Worm (Caenorhabditis elegans) whole organism, late embryonic: ENCODE measurements around the gene cyp-44A1.
A peak's percentile ranks its signal among the peaks of the same experiment; 100 is the strongest.

ENCODE experiments used
- C08G9.2 ChIP-seq: sonication (generic microtip); optimal IDR thresholded peaks from 2 replicates; lab custom pipeline; 2016; ENCODE audit warnings: mild to moderate bottlenecking, missing genetic modification characterization, moderate library complexity, missing compliant biosample characterization
- C38D4.7 ChIP-seq: fragments of 200-800 bp; sonication (Bioruptor generic); optimal IDR thresholded peaks from 2 replicates; lab custom pipeline; 2018; ENCODE audit warnings: mild to moderate bottlenecking, missing genetic modification characterization, moderate library complexity, missing compliant biosample characterization
- F13H6.1 ChIP-seq: sonication (generic microtip); optimal IDR thresholded peaks from 2 replicates; lab custom pipeline; 2016; ENCODE audit warnings: missing genetic modification characterization, missing compliant biosample characterization
- K02D7.2 ChIP-seq: sonication (generic microtip); optimal IDR thresholded peaks from 2 replicates; lab custom pipeline; 2017; ENCODE audit warnings: mild to moderate bottlenecking, missing genetic modification characterization, missing compliant biosample characterization
- Y22D7AL.16 ChIP-seq: sonication (generic microtip); optimal IDR thresholded peaks from 2 replicates; lab custom pipeline; 2016; ENCODE audit warnings: missing genetic modification characterization, missing compliant biosample characterization
- ceh-14 ChIP-seq: sonication (generic microtip); optimal IDR thresholded peaks from 2 replicates; lab custom pipeline; 2016; ENCODE audit warnings: missing genotype, missing genetic modification characterization, missing compliant biosample characterization
- ceh-22 ChIP-seq: sonication (generic microtip); optimal IDR thresholded peaks from 2 replicates; lab custom pipeline; 2017; ENCODE audit warnings: missing biosample characterization, missing genetic modification characterization
- ceh-30 ChIP-seq: fragments of 150-350 bp; optimal IDR thresholded peaks from 2 replicates; lab custom pipeline; 2014; ENCODE audit warnings: missing biosample characterization, missing genetic modification characterization
- ceh-31 ChIP-seq: sonication (generic microtip); optimal IDR thresholded peaks from 2 replicates; lab custom pipeline; 2016; ENCODE audit warnings: missing genetic modification characterization, missing compliant biosample characterization
- ceh-9 ChIP-seq: sonication (generic microtip); optimal IDR thresholded peaks from 2 replicates; lab custom pipeline; 2016; ENCODE audit warnings: mild to moderate bottlenecking, missing genetic modification characterization, inconsistent platforms, missing compliant biosample characterization
- elt-2 ChIP-seq: sonication (generic microtip); optimal IDR thresholded peaks from 2 replicates; lab custom pipeline; 2016; ENCODE audit warnings: missing genetic modification reagents, missing genetic modification characterization, missing compliant biosample characterization
- elt-4 ChIP-seq: sonication (generic microtip); optimal IDR thresholded peaks from 2 replicates; lab custom pipeline; 2016; ENCODE audit warnings: missing genetic modification characterization, missing compliant biosample characterization
- ets-4 ChIP-seq: sonication (generic microtip); optimal IDR thresholded peaks from 2 replicates; lab custom pipeline; 2016; ENCODE audit warnings: missing genetic modification characterization, missing compliant biosample characterization
- eyg-1 ChIP-seq: sonication (generic microtip); optimal IDR thresholded peaks from 2 replicates; lab custom pipeline; 2016; ENCODE audit warnings: missing genotype, missing genetic modification characterization, missing compliant biosample characterization
- gmeb-2 ChIP-seq: sonication (generic microtip); optimal IDR thresholded peaks from 2 replicates; lab custom pipeline; 2016; ENCODE audit warnings: missing genetic modification characterization, inconsistent platforms, missing compliant biosample characterization
- hlh-30 ChIP-seq: sonication (generic microtip); optimal IDR thresholded peaks from 2 replicates; lab custom pipeline; 2017; ENCODE audit warnings: antibody characterized with exemption, missing genetic modification characterization, missing compliant biosample characterization; ENCODE audit not compliant: insufficient read depth
- hlh-6 ChIP-seq: sonication (generic microtip); optimal IDR thresholded peaks from 2 replicates; lab custom pipeline; 2016; ENCODE audit warnings: missing genotype, missing genetic modification characterization, missing compliant biosample characterization
- lim-6 ChIP-seq: sonication (generic microtip); optimal IDR thresholded peaks from 2 replicates; lab custom pipeline; 2016; ENCODE audit warnings: missing genetic modification characterization, missing compliant biosample characterization
- madf-2 ChIP-seq: sonication (generic microtip); optimal IDR thresholded peaks from 2 replicates; lab custom pipeline; 2017; ENCODE audit warnings: missing genetic modification characterization, missing compliant biosample characterization
- mec-3 ChIP-seq: sonication (generic microtip); optimal IDR thresholded peaks from 2 replicates; lab custom pipeline; 2016; ENCODE audit warnings: borderline replicate concordance, missing genetic modification characterization, missing compliant biosample characterization
- npax-4 ChIP-seq: sonication (generic microtip); optimal IDR thresholded peaks from 2 replicates; lab custom pipeline; 2016; ENCODE audit warnings: missing genetic modification characterization, missing compliant biosample characterization
- pat-9 ChIP-seq: fragments of 200-800 bp; sonication (Bioruptor generic); optimal IDR thresholded peaks from 2 replicates; lab custom pipeline; 2018; ENCODE audit warnings: mild to moderate bottlenecking, missing genetic modification characterization, moderate library complexity, missing compliant biosample characterization
- pax-1 ChIP-seq: fragments of 150-350 bp; optimal IDR thresholded peaks from 2 replicates; lab custom pipeline; 2014; ENCODE audit warnings: missing biosample characterization, missing genetic modification characterization
- syd-9 ChIP-seq: sonication (generic microtip); optimal IDR thresholded peaks from 2 replicates; lab custom pipeline; 2016; ENCODE audit warnings: mild to moderate bottlenecking, missing genetic modification characterization, moderate library complexity, missing compliant biosample characterization
- tbx-2 ChIP-seq: sonication (generic microtip); optimal IDR thresholded peaks from 2 replicates; lab custom pipeline; 2016; ENCODE audit warnings: missing genetic modification characterization, missing compliant biosample characterization
- tbx-7 ChIP-seq: sonication (generic microtip); optimal IDR thresholded peaks from 2 replicates; lab custom pipeline; 2016; ENCODE audit warnings: missing genotype, missing genetic modification characterization, missing compliant biosample characterization
- unc-42 ChIP-seq: sonication (generic microtip); optimal IDR thresholded peaks from 2 replicates; lab custom pipeline; 2016; ENCODE audit warnings: missing genotype, missing genetic modification characterization, missing compliant biosample characterization
- ztf-16 ChIP-seq: sonication (generic microtip); optimal IDR thresholded peaks from 2 replicates; lab custom pipeline; 2017; ENCODE audit warnings: missing genetic modification characterization, missing compliant biosample characterization

Gene cyp-44A1

DNA sequence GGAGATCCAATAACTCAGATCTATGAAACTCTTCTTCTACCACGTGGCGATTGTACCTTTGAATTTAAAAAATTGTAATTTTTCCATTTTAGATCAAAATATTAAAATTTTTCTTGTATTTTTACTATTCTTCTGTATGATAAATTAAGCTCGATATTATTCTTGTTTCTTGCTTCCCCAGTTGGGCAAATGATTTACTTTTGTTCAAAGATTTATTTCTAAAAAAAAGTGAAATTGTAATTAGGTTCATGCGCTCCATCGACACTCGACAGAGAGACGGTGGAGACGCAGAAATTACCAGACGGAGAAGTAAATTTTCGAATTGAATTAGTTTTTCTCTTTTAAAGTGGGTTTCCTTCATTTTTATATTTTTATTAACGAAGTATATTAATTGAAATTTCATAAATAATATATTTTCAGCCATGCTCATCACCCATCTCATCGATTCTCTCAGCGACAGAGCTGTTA is 2.0 kb downstream of the cyp-44A1 start, which contains the start of gene npp-24:
Gene npp-24, plus strand, starts transcription at position 51 of the 468 bp plus-strand sequence.
- TF ChIP-seq tbx-7 (tag; lab: Kevin White, UChicago) = no peak
- TF ChIP-seq elt-2 (tag; lab: Kevin White, UChicago) = peak; percentile 6

DNA sequence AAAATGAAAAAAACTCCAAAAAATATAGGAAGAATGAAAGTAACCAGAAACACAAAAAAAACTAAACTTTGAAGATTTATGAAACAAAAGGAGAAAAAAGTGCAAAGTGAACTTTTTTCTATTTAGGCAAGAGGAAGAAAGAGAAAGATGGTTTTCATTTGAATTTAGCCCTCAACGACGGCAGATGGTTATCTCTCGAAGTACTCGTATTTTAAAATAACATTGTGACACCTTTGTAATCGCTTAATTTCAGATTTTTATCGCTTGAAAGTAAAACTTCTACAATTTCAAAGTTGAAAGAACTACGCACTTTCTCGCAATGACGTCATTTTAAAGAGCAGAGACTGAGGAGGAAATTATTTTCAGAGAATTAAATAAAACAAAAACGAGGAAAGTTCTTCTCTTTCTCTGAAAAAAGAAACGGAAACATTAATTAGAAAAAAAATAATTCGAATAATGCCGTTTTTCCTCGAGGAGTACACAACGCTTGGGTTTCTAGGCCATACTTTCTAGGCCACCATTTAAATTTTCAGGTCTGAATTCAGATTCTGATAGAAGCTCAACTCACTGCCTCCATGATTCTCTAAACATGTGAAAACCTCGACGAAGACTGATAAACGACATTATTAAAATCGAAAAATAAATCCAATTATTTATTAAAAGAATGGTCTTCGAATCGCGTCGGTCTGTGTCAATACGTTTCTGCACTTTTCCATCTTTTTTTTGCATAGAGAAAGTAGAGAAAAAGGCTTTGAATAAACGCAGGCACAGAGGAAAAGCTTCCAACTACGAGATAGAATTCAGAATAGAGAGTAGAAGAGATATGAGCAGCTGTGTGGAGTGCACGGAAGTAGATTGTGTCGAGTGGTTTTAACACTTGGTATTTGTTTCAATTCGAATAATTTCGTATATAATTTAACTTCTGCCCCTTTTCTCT is 7.8 kb downstream of the cyp-44A1 start:
- TF ChIP-seq hlh-30 (tag; lab: Kevin White, UChicago) = no peak
- no peak for TF ChIP-seq ztf-16
- TF ChIP-seq unc-42 (tag; lab: Kevin White, UChicago) = peak; percentile 60
- TF ChIP-seq tbx-7 (tag; lab: Kevin White, UChicago) = peak; percentile 35
- peak; percentile 13 for TF ChIP-seq C08G9.2 (tag; lab: Kevin White, UChicago)
- peak; percentile 44 for TF ChIP-seq ets-4 (tag; lab: Kevin White, UChicago)
- TF ChIP-seq tbx-2 (tag; lab: Kevin White, UChicago) = peak; percentile 33
- TF ChIP-seq F13H6.1 (tag; lab: Kevin White, UChicago) = no peak
- peak; percentile 53 for TF ChIP-seq ceh-14
- TF ChIP-seq ceh-31 (tag; lab: Kevin White, UChicago) = peak; percentile 65

DNA sequence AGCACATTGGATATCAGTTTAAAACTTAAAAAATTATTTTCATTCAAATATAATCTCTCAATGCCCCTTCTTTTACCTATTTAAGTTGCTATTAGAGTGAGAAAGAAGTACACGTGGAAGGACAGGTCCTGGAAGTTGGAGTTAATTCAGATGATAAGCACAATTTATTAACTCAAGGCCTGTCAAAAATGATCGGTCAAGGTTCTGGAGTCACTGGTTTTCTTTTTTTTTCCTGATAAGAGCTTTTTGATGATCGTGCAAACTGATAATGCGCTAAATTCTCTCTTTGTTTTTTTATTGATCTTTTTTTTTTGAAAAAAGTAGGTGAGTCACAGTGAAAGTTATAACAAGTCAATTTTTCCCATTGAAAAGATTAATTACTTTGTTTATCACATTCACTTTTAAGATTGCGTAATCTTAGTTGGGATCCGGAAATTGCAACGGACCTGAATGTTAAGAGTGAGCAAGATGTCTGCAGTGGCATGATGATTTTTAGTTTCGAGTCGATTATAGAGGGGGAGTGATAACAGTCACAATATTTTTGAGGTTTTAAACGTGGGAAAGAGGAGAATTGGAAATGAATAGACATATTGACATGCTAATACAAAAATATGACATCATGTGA is 8.7 kb downstream of the cyp-44A1 start:
- TF ChIP-seq pat-9 (tag; lab: Kevin White, UChicago) (no peak), elt-2 (tag; lab: Kevin White, UChicago) (peak; percentile 81)

DNA sequence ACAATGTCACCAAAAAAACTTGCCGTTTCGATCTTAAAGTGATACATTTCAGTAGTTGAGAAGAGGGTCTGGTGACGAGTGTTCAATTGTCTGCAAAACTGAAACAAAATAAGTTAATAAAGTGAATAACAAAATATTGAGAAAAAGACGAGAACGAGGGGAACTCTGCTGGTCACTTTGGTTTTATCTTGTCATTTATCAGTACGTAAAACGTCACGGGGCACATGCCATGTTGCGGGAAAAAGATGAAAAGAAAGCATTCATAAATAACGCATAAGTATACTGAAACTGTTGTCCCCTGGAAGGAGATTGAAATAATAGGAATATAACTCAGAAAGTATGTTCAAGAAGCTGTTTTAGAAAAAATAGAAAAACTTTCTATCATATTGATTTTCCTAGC is 11.0 kb downstream of the cyp-44A1 start, which contains the start of gene sahd-1:
Gene sahd-1, minus strand, starts transcription at position 100 of the 400 bp plus-strand sequence.
- TF ChIP-seq ceh-30 (tag; lab: Kevin White, UChicago) (no peak), ceh-22 (tag; lab: Kevin White, UChicago) (no peak), elt-2 (tag; lab: Kevin White, UChicago) (peak; percentile 56)

DNA sequence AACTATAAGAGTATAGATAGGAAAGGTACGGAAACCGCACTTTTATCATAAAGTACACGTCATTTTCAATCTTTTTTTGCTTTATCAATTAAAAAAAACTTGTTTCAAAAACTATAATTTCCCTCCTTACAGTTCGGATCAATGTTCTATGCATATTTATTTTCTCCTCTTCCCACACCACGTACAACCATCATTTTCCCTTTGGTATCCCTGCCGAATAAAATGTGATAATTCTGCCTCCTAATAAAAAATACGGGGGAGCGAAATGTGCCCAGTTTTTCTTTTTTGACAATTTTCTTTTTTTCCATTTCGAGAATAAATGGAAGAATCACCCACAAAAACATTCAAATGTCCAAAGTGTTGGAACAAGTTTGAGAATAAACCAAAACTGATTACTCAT is 11.7 kb downstream of the cyp-44A1 start, which contains the start of gene ZK177.3:
Gene ZK177.3, plus strand, starts transcription at position 301 of the 400 bp plus-strand sequence.
- no peak for TF ChIP-seq ceh-30 (tag; lab: Kevin White, UChicago)
- no peak for TF ChIP-seq hlh-6
- no peak for TF ChIP-seq ceh-9

DNA sequence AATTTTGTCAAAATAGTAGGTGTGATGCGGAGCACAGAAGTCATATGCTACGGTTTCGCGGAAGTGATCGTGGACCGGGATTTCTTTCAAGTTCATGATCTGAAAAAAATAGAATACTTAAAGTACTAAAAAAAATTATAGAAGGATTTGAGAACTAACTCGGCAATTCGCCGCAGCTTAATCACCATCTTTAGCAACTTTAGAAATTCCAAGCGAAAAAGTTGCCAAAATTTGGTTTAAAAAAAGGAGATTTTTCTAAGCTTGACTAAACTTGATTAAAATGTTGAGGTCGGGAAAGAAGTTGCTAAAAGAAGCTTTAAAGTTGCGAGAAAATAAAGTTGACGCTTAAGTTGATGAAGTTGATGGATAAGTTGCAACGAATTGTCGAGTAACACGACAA is 13.8 kb downstream of the cyp-44A1 start, which contains the start of gene ZK177.9:
Gene ZK177.9, minus strand, starts transcription at position 101 of the 400 bp plus-strand sequence.
- TF ChIP-seq tbx-7 (tag; lab: Kevin White, UChicago) = no peak
- TF ChIP-seq elt-4 (tag; lab: Kevin White, UChicago) = no peak
- TF ChIP-seq hlh-30 (tag; lab: Kevin White, UChicago) = no peak
- no peak for TF ChIP-seq npax-4 (tag; lab: Kevin White, UChicago)
- no peak for TF ChIP-seq syd-9 (tag; lab: Kevin White, UChicago)
- TF ChIP-seq mec-3 (tag; lab: Kevin White, UChicago) = no peak
- no peak for TF ChIP-seq eyg-1
- TF ChIP-seq C38D4.7 = no peak
- no peak for TF ChIP-seq elt-2 (tag; lab: Kevin White, UChicago)
- no peak for TF ChIP-seq Y22D7AL.16 (tag; lab: Kevin White, UChicago)
- no peak for TF ChIP-seq ceh-22 (tag; lab: Kevin White, UChicago)
- no peak for TF ChIP-seq pax-1 (tag; lab: Kevin White, UChicago)
- no peak for TF ChIP-seq F13H6.1 (tag; lab: Kevin White, UChicago)
- no peak for TF ChIP-seq K02D7.2
- TF ChIP-seq madf-2 (tag; lab: Kevin White, UChicago) = no peak
- TF ChIP-seq gmeb-2 = no peak
- TF ChIP-seq lim-6 (tag; lab: Kevin White, UChicago) = no peak
